Worm (Caenorhabditis elegans) whole organism, early embryonic: ENCODE results near the gene R186.8.

Experiments used
- B0310.2 ChIP-seq: sonication (generic microtip); optimal IDR thresholded peaks from 2 replicates; lab custom pipeline; 2016; ENCODE audit warnings: mild to moderate bottlenecking, missing genetic modification characterization, missing compliant biosample characterization
- ama-1 ChIP-seq: fragments of 150-350 bp; optimal IDR thresholded peaks from 2 replicates; lab custom pipeline; 2014
- ceh-36 ChIP-seq: sonication (generic microtip); optimal IDR thresholded peaks from 2 replicates; lab custom pipeline; 2016; ENCODE audit warnings: missing genetic modification characterization, inconsistent platforms, missing compliant biosample characterization
- ets-7 ChIP-seq: sonication (generic microtip); optimal IDR thresholded peaks from 2 replicates; lab custom pipeline; 2016; ENCODE audit warnings: missing genotype, missing genetic modification characterization, missing compliant biosample characterization
- hmg-4 ChIP-seq: fragments of 200-800 bp; sonication (Bioruptor generic); optimal IDR thresholded peaks from 2 replicates; lab custom pipeline; 2018; ENCODE audit warnings: mild to moderate bottlenecking, missing genetic modification characterization, missing compliant biosample characterization

DNA sequence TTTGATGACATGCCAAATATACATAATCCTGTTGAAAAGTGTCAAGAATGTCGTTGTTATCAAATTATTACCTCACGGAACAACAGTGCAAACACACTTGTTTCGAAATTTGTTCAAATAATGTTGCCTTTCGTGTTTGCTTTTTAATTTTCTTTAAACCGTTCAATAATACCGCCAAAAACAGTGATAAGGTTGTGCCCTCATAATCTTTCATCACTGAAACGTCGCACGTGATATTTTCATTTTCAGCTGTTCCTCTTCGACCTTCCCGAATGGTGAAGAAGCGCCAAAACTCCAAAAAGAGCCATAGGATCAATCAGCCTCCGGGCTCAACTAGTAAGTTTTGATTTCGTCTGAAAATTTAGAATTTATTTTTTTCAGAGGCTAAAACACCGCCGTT lies 34.3 kb upstream of the R186.8 start, which contains the start of gene inft-2:
- TF ChIP-seq hmg-4 (GFP tag; lab: Kevin White, UChicago): no peak
- TF ChIP-seq ceh-36 (tag; lab: Kevin White, UChicago): no peak
- TF ChIP-seq ama-1 (lab: Kevin White, UChicago): no peak
- TF ChIP-seq B0310.2 (tag; lab: Kevin White, UChicago): no peak
- no peak for TF ChIP-seq ets-7
